Worm (Caenorhabditis elegans): ENCODE results near the gene fbxb-10.

- TF ChIP-seq F13C5.2 (tag; optimal IDR thresholded peaks at IDR 0.05): no peak
- TF ChIP-seq B0310.2 (tag; optimal IDR thresholded peaks at IDR 0.05): no peak
- TF ChIP-seq ama-1 (optimal IDR thresholded peaks at IDR 0.05): no peak
- no peak for TF ChIP-seq tra-4 (tag; optimal IDR thresholded peaks at IDR 0.05)
- TF ChIP-seq flt-1 (GFP tag; IDR thresholded peaks at IDR 0.05): no peak
- no peak for TF ChIP-seq tbx-37 (GFP tag; conservative IDR thresholded peaks at IDR 0.05)
- no peak for TF ChIP-seq ets-7 (tag; optimal IDR thresholded peaks at IDR 0.05)
- TF ChIP-seq ceh-36 (tag; optimal IDR thresholded peaks at IDR 0.05): no peak
- TF ChIP-seq aly-1 (tag; optimal IDR thresholded peaks at IDR 0.05): no peak
- no peak for TF ChIP-seq hmbx-1 (tag; optimal IDR thresholded peaks at IDR 0.05)
- no peak for TF ChIP-seq sea-1 (GFP tag; conservative IDR thresholded peaks at IDR 0.05)
- no peak for TF ChIP-seq hmg-4 (GFP tag; optimal IDR thresholded peaks at IDR 0.05)
- no peak for TF ChIP-seq ceh-13 (GFP tag; optimal IDR thresholded peaks at IDR 0.05)
- no peak for TF ChIP-seq tbx-11 (GFP tag; IDR thresholded peaks at IDR 0.05)
These were observed 34.3 kb upstream of the fbxb-10 start, which contains the start of gene C52E2.2 for ce11 chrII:1852503-1852902.
